Fruit fly (Drosophila melanogaster) whole organism, wandering third instar larva: Measurements from ENCODE around the gene CG31275.

ENCODE experiments used
- Abd-B ChIP-seq: fragments of >200 bp; optimal IDR thresholded peaks from 2 replicates; lab custom pipeline; 2017; ENCODE audit warnings: missing biosample characterization, missing genetic modification characterization
- CG32264 ChIP-seq: fragments of 200-800 bp; sonication (Bioruptor generic); optimal IDR thresholded peaks from 2 replicates; lab custom pipeline; 2016; ENCODE audit warnings: missing biosample characterization, missing genetic modification characterization
- Dif ChIP-seq: fragments of 200-275, 200-300 bp; sonication (Bioruptor generic); optimal IDR thresholded peaks from 2 replicates; lab custom pipeline; 2018; ENCODE audit warnings: missing biosample characterization, missing genetic modification characterization; ENCODE audit not compliant: partially characterized antibody
- HLH106 ChIP-seq: fragments of 200-800 bp; optimal IDR thresholded peaks from 3 replicates; lab custom pipeline; 2019; ENCODE audit warnings: missing biosample characterization, mild to moderate bottlenecking, missing genetic modification characterization, moderate library complexity
- Hnf4 ChIP-seq: fragments of 200-800 bp; sonication (Bioruptor generic); optimal IDR thresholded peaks from 2 replicates; lab custom pipeline; 2016; ENCODE audit warnings: missing biosample characterization, mild to moderate bottlenecking, missing genetic modification characterization
- Hr78 ChIP-seq: fragments of >200 bp; optimal IDR thresholded peaks from 2 replicates; lab custom pipeline; 2017; ENCODE audit warnings: missing biosample characterization, missing genetic modification characterization
- Hr83 ChIP-seq: fragments of 200-300 bp; sonication (Bioruptor generic); optimal IDR thresholded peaks from 2 replicates; lab custom pipeline; 2016; ENCODE audit warnings: missing biosample characterization, mild to moderate bottlenecking, missing genetic modification characterization, moderate library complexity; ENCODE audit not compliant: poor library complexity, severe bottlenecking
- Jra ChIP-seq: sonication (Bioruptor generic); optimal IDR thresholded peaks from 2 replicates; lab custom pipeline; 2016; ENCODE audit warnings: missing biosample characterization, missing genetic modification characterization
- Mio ChIP-seq: sonication (Bioruptor generic); optimal IDR thresholded peaks from 2 replicates; lab custom pipeline; 2016; ENCODE audit warnings: missing biosample characterization, missing genetic modification characterization
- Myc ChIP-seq: fragments of >200 bp; optimal IDR thresholded peaks from 2 replicates; lab custom pipeline; 2017
- N ChIP-seq: fragments of >200 bp; optimal IDR thresholded peaks from 2 replicates; lab custom pipeline; 2018; ENCODE audit warnings: missing biosample characterization, missing external identifiers, missing genetic modification characterization
- OdsH ChIP-seq: fragments of 200-800 bp; sonication (Bioruptor generic); optimal IDR thresholded peaks from 2 replicates; lab custom pipeline; 2016; ENCODE audit warnings: missing biosample characterization, mild to moderate bottlenecking, missing genetic modification characterization
- Rel ChIP-seq, 2 experiments: fragments of 200-800 bp; sonication (Bioruptor generic) in 1 of 2; optimal IDR thresholded peaks; 2 replicates in 1 of 2; 3 replicates in 1 of 2; lab custom pipeline; 2016 to 2019; ENCODE audit warnings: mild to moderate bottlenecking in 2 of 2, missing biosample characterization in 2 of 2, missing genetic modification characterization in 2 of 2, moderate library complexity in 1 of 2
- Vsx2 ChIP-seq: fragments of 200-300, 225-300 bp; sonication (Bioruptor generic); optimal IDR thresholded peaks from 2 replicates; lab custom pipeline; 2018; ENCODE audit warnings: missing biosample characterization, missing genetic modification characterization; ENCODE audit not compliant: partially characterized antibody
- br ChIP-seq: fragments of 200-800 bp; sonication (Bioruptor generic); optimal IDR thresholded peaks from 2 replicates; lab custom pipeline; 2016; ENCODE audit warnings: missing biosample characterization, missing genetic modification characterization
- dl ChIP-seq, 2 experiments: fragments of 175-275, 200-275 bp in 1 of 2; fragments of 200-275 bp in 1 of 2; sonication (Bioruptor generic); optimal IDR thresholded peaks; lab custom pipeline; 2018; ENCODE audit warnings: mild to moderate bottlenecking in 2 of 2, missing biosample characterization in 2 of 2, missing genetic modification characterization in 2 of 2, moderate library complexity in 2 of 2; ENCODE audit not compliant: partially characterized antibody in 2 of 2, insufficient read depth in 1 of 2
- dmrt93B ChIP-seq: fragments of 200-800 bp; sonication (Bioruptor generic); optimal IDR thresholded peaks from 2 replicates; lab custom pipeline; 2018; ENCODE audit warnings: missing biosample characterization, mild to moderate bottlenecking, missing genetic modification characterization
- dsf ChIP-seq: sonication (Bioruptor generic); optimal IDR thresholded peaks from 2 replicates; lab custom pipeline; 2016; ENCODE audit warnings: missing biosample characterization, missing genetic modification characterization, borderline replicate concordance
- ey ChIP-seq: fragments of 200-800 bp; sonication (Bioruptor generic); optimal IDR thresholded peaks from 2 replicates; lab custom pipeline; 2016; ENCODE audit warnings: missing biosample characterization, missing genetic modification characterization
- foxo ChIP-seq, 2 experiments: fragments of 200-800 bp; sonication (Bioruptor generic); optimal IDR thresholded peaks; 2 replicates in 1 of 2; 3 replicates in 1 of 2; lab custom pipeline; 2016 to 2017; ENCODE audit warnings: missing biosample characterization in 2 of 2, missing genetic modification characterization in 2 of 2
- fru ChIP-seq: fragments of 200-800 bp; sonication (Bioruptor generic); optimal IDR thresholded peaks from 3 replicates; lab custom pipeline; 2016; ENCODE audit warnings: missing biosample characterization, mild to moderate bottlenecking, missing genetic modification characterization
- h ChIP-seq: fragments of 200-800 bp; sonication (Bioruptor generic); optimal IDR thresholded peaks from 3 replicates; lab custom pipeline; 2016; ENCODE audit warnings: missing biosample characterization, mild to moderate bottlenecking, missing genetic modification characterization
- lola ChIP-seq: fragments of >200 bp; optimal IDR thresholded peaks from 2 replicates; lab custom pipeline; 2017; ENCODE audit warnings: missing biosample characterization, missing genetic modification characterization
- pan ChIP-seq: fragments of >200 bp; optimal IDR thresholded peaks from 2 replicates; lab custom pipeline; 2017
- psq ChIP-seq: fragments of 200-800 bp; sonication (Bioruptor generic); optimal IDR thresholded peaks from 3 replicates; lab custom pipeline; 2017; ENCODE audit warnings: missing biosample characterization, mild to moderate bottlenecking, missing genetic modification characterization, moderate library complexity
- sage ChIP-seq: fragments of 200-800 bp; sonication (Bioruptor generic); optimal IDR thresholded peaks from 2 replicates; lab custom pipeline; 2016; ENCODE audit warnings: missing biosample characterization, mild to moderate bottlenecking, missing genetic modification characterization
- sv ChIP-seq: fragments of 200-800 bp; sonication (Bioruptor generic); optimal IDR thresholded peaks from 3 replicates; lab custom pipeline; 2016; ENCODE audit warnings: missing biosample characterization, missing genetic modification characterization
- tai ChIP-seq: sonication (Bioruptor generic); optimal IDR thresholded peaks from 2 replicates; lab custom pipeline; 2016; ENCODE audit warnings: missing biosample characterization, missing genetic modification characterization
- usp ChIP-seq: fragments of >200 bp; optimal IDR thresholded peaks from 2 replicates; lab custom pipeline; 2017; ENCODE audit warnings: missing biosample characterization, missing genetic modification characterization
- woc ChIP-seq: sonication (Bioruptor generic); optimal IDR thresholded peaks from 2 replicates; lab custom pipeline; 2016; ENCODE audit warnings: missing biosample characterization, mild to moderate bottlenecking, missing genetic modification characterization

The CG31275 gene

DNA sequence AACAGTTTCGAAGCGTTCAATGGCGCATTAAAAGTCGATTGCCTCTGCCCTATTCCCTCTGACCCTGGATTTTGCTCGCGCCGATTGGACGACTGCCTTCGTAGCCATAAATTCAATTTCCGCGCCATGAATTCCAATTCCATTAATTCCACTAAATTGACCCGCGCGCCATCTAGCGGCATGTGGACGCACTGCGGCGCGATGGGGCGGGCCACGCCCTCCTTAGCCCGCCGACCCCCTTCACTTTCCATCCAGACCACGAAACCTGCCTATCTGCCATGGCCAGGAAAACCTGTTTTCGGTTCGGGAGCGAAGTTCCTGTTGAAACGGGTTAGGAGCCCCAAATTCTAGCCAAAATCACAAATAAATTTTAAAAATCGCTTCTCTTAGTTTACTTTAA lies 31.3 kb upstream of the CG31275 start:
- TF ChIP-seq fru (no peak), dl (GFP tag; optimal IDR thresholded peaks at IDR 0.05; lab: Kevin White, UChicago; ENCODE audit: insufficient read depth in 1 of 2, partially characterized antibody in 2 of 2) (peak in 1 of 2 experiments; percentile 41), Vsx2 (peak; percentile 63), foxo (GFP tag; optimal IDR thresholded peaks at IDR 0.05; lab: Kevin White, UChicago) (no peak), sage (GFP tag; lab: Kevin White, UChicago) (no peak), Hr83 (GFP tag; lab: Kevin White, UChicago) (peak; percentile 37), Dif (GFP tag; lab: Kevin White, UChicago) (peak; percentile 86), dmrt93B (GFP tag; lab: Kevin White, UChicago) (no peak), N (no peak)
- TF ChIP-seq, all 38 proteins: peak for 4

DNA sequence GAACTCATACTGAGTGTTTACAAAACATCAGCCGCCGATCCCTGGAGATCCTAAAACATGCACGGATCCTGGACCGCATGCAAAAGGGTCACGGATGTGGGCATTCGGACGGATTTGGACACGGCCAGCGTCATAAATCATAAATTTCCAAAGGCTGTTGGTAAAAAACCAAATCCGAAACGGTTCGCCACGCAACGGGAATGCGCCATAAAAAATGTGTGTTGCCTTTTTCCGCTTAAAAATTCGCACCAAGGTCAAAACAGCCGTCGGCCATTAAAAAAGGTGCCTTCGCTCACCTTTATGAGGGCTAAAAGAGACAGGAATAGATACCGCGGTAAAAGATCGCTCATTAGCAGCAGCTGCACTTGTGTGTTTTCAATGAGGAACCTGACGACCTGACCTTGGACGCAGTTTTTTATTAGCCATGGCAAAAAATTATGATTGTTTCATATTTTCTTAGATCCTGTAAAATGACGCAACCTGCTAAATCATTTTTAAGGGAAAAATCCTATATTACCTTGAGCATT lies 22.1 kb upstream of the CG31275 start:
- TF ChIP-seq h (no peak), ey (GFP tag; lab: Kevin White, UChicago) (no peak), usp (GFP tag; lab: Kevin White, UChicago) (no peak), Rel (GFP tag; optimal IDR thresholded peaks at IDR 0.05; lab: Kevin White, UChicago) (no peak), Rel (tag; optimal IDR thresholded peaks at IDR 0.05; lab: Kevin White, UChicago) (no peak), CG32264 (no peak)

DNA sequence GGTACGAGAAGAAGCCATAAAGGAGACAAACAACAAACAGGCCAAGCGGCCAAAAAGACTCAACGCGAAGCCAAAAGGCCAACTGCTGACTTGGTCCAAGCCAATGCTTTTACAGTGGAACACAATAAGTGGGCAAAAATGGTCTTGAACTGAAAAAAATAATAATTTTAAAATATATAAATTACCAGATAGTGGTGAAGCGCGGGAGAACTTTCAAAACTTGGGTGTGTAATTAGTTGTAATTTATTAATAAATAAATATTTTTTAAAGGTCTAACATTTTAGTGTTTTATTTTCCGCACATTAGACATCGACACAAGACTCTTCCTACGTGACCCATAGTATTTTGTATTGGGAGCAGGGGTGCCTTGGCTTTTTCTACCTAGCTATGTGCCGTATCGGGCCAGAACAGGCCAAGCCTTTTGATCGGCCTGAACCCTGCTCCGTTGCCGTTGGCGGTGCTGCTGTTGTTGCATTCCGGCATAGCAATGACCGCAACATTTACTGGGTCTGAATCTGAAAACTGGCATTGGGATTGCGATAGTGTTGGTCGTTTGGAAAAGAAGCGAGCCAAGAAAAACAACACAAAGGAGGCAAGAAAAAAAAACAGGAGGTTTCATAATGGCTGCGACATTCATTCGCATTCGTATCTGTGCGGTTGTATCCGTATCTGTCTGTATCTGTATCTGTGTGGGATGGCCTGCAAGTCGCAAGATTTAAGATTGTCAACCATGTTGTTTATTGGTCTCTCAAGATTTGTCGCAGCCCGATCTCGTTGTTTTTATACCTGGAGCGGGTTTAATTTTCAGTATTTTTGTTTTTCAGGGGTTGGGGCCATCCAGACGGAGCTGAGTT lies 20.7 kb upstream of the CG31275 start:
- no peak for TF ChIP-seq Hr78 (GFP tag; lab: Kevin White, UChicago)
- TF ChIP-seq HLH106 (tag; lab: Kevin White, UChicago) = peak; percentile 12
- no peak for TF ChIP-seq sage (GFP tag; lab: Kevin White, UChicago)
- no peak for TF ChIP-seq pan (lab: Kevin White, UChicago)
- no peak for TF ChIP-seq fru
- no peak for TF ChIP-seq Dif (GFP tag; lab: Kevin White, UChicago)
- no peak for TF ChIP-seq h
- no peak for TF ChIP-seq br (GFP tag; lab: Kevin White, UChicago)
- TF ChIP-seq dsf (GFP tag; lab: Kevin White, UChicago) = no peak
- no peak for TF ChIP-seq CG32264
- TF ChIP-seq psq = peak; percentile 17
- TF ChIP-seq Mio = no peak
- no peak for TF ChIP-seq Hnf4
- TF ChIP-seq N = no peak
- TF ChIP-seq OdsH = no peak
- TF ChIP-seq Vsx2 = no peak
- TF ChIP-seq dmrt93B (GFP tag; lab: Kevin White, UChicago) = no peak
- TF ChIP-seq ey (GFP tag; lab: Kevin White, UChicago) = no peak
- peak in 1 of 2 experiments; percentile 16 for TF ChIP-seq foxo (GFP tag; optimal IDR thresholded peaks at IDR 0.05; lab: Kevin White, UChicago)
- no peak for TF ChIP-seq tai (GFP tag; lab: Kevin White, UChicago)
- no peak for TF ChIP-seq Myc
- TF ChIP-seq sv = no peak
- no peak for TF ChIP-seq usp (GFP tag; lab: Kevin White, UChicago)

DNA sequence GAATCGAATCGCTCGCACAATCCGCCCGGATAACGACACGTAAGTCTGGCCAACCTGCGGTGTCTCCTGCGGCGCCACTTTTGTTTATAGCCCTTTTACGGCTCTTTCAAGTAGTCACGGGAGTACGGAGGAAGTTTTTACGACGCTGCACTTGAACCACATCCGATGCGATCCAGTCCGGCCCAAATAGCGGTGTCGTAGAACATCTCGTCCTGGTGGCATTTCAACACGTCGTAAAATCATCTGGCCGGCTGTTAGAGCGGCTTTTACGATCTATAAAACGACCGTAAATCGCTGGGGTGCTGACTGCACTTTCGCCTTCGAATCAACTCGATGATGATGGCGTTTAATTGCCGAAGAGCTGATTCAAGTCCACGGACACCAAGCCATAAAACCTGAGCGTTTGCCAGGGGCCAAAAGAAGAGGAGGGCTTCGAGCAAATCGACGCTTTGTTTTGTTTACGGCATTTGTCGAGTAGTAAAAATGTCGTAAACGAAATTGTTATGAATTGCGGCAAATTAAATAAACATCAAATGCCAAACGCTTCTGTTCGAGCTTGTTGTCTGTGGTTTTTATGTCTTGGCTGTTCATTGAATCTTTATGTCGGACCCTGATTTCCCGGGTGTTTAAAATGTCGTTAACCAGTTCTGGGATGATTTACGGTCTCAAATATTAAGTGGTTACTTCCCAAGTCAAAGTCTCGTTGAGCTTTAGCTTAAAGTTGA lies 19.7 kb upstream of the CG31275 start:
- TF ChIP-seq ey (GFP tag; lab: Kevin White, UChicago) (no peak), psq (no peak), dsf (GFP tag; lab: Kevin White, UChicago) (no peak), lola (no peak), Hnf4 (no peak), fru (no peak), Myc (no peak), woc (GFP tag; lab: Kevin White, UChicago) (no peak), Jra (GFP tag; lab: Kevin White, UChicago) (no peak), Abd-B (GFP tag; lab: Kevin White, UChicago) (no peak), usp (GFP tag; lab: Kevin White, UChicago) (no peak), Mio (no peak), Hr83 (GFP tag; lab: Kevin White, UChicago) (no peak)
